Worm (Caenorhabditis elegans): ENCODE measurements around the gene F18E9.3.
A peak's percentile ranks its signal among the peaks of the same experiment; 100 is the strongest.
"Not testable (repeated sequence)": the region's sequence is repeated elsewhere in the genome, so short reads cannot be mapped to it uniquely, and the experiment has no call there.

The F18E9.3 gene

ce11 chrX:8585837-8586236 lies at the start of gene F18E9.3:
Gene F18E9.3 (plus strand): TSS chrX:8586147.
- TF ChIP-seq nhr-71 (tag; optimal IDR thresholded peaks at IDR 0.05) (no peak), elt-3 (tag; optimal IDR thresholded peaks at IDR 0.05) (peak in 1 of 6 experiments; percentile 6), ets-5 (GFP tag; IDR thresholded peaks at IDR 0.05) (no peak)

ce11 chrX:8536791-8537190 lies 49.2 kb upstream of the F18E9.3 start, which contains the start of gene nspc-3:
Gene nspc-3 (plus strand): TSS chrX:8537091.
- TF ChIP-seq ztf-11 (tag; optimal IDR thresholded peaks at IDR 0.05) (no peak), pax-3 (tag; optimal IDR thresholded peaks at IDR 0.05) (no peak)

- TF ChIP-seq fkh-4 (tag; optimal IDR thresholded peaks at IDR 0.05; ENCODE audit: borderline replicate concordance); zip-4 (GFP tag; optimal IDR thresholded peaks at IDR 0.05); lir-3 (tag; optimal IDR thresholded peaks at IDR 0.05; ENCODE audit: poor library complexity): not testable (repeated sequence)
These were observed 47.6 kb upstream of the F18E9.3 start, which contains the start of the genes nspc-4 and nspc-5 for ce11 chrX:8538262-8538776. Gene nspc-4 (minus strand): TSS chrX:8538362. Gene nspc-5 (plus strand): TSS chrX:8538726.

DNA sequence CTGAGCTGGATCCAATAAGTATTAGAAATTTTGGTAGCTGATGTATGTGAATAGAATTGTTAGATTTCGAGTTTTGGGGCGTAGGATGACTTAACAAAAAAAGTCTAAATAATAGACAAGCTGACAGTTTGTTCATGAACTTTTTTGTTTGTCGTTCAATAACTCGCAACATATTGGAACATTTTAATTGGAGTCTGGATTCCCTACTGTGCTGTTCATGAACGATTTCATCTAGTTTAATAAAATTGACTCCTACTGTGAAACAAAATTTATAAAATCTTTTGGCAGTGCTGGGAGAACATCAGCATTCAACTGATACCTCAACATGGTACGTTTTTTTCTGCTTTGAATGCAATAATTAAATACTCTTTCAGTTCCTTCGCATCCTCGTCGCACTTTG lies 44.4 kb upstream of the F18E9.3 start, which contains the start of gene nspc-7:
TSS of gene nspc-7 (plus strand) at position 301 of the 400 bp plus-strand sequence.
- not testable (repeated sequence) for TF ChIP-seq jun-1, fos-1, nhr-28 (tag; optimal IDR thresholded peaks at IDR 0.05)

DNA sequence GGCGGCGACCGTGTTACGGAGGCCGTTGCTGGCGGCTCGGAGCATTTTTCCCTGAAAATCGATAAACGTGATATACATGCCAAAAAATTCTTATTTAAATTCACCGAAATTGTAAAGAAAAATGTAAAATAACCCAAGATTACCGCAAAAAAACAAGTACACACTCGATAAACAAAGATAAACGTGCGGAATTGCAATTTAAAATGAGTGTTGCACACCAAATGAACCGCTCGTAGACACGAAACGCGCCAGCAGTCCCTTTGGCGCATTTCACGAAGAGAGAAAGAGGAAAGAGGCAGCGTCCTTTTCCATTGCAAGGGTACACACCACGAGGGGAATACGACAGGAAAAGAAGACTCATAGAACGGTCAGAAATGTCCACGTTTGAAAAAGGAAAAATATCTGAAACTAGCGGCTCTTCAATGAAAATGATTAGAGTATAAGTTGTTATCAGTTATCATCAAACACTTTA lies 39.9 kb upstream of the F18E9.3 start, which contains the start of gene sdha-1:
TSS of gene sdha-1 (minus strand) at position 51 of the 472 bp plus-strand sequence.
- TF ChIP-seq unc-62 (GFP tag; optimal IDR thresholded peaks at IDR 0.05) (no peak), swsn-7 (tag; optimal IDR thresholded peaks at IDR 0.05) (peak; percentile 93), efl-3 (GFP tag; optimal IDR thresholded peaks at IDR 0.05) (no peak), ztf-11 (tag; optimal IDR thresholded peaks at IDR 0.05) (peak in 1 of 2 experiments; percentile 62), ceh-90 (tag; optimal IDR thresholded peaks at IDR 0.05) (no peak), nhr-12 (tag; optimal IDR thresholded peaks at IDR 0.05) (no peak), ceh-8 (GFP tag; optimal IDR thresholded peaks at IDR 0.05) (no peak), ceh-82 (tag; optimal IDR thresholded peaks at IDR 0.05) (peak; percentile 81 to 87 (median 86)), dsc-1 (tag; optimal IDR thresholded peaks at IDR 0.05) (peak; percentile 76), nhr-85 (tag) (peak; percentile 93), unc-30 (tag; optimal IDR thresholded peaks at IDR 0.05) (no peak), lin-39 (tag; optimal IDR thresholded peaks at IDR 0.05) (peak; percentile 63), sup-37 (GFP tag; optimal IDR thresholded peaks at IDR 0.05) (no peak), elt-3 (tag; optimal IDR thresholded peaks at IDR 0.05) (peak in 3 of 6 experiments; percentile 42 to 87 (median 63)), hpl-2 (GFP tag; optimal IDR thresholded peaks at IDR 0.05) (peak; percentile 4), C04F5.9 (tag; optimal IDR thresholded peaks at IDR 0.05) (peak; percentile 8), elt-2 (tag; optimal IDR thresholded peaks at IDR 0.05) (peak; percentile 86), ztf-4 (tag; optimal IDR thresholded peaks at IDR 0.05) (peak; percentile 83), nhr-19 (GFP tag; conservative IDR thresholded peaks at IDR 0.05) (peak; percentile 98), nhr-237 (tag; optimal IDR thresholded peaks at IDR 0.05) (peak; percentile 41), hlh-17 (GFP tag; optimal IDR thresholded peaks at IDR 0.05; ENCODE audit: borderline replicate concordance) (no peak), fos-1 (tag; optimal IDR thresholded peaks at IDR 0.05) (peak; percentile 65), ets-5 (GFP tag; IDR thresholded peaks at IDR 0.05) (no peak), tlp-1 (tag; optimal IDR thresholded peaks at IDR 0.05) (no peak), zag-1 (tag; optimal IDR thresholded peaks at IDR 0.05) (no peak), nhr-20 (tag; optimal IDR thresholded peaks at IDR 0.05) (peak; percentile 94), nhr-77 (tag; optimal IDR thresholded peaks at IDR 0.05) (peak; percentile 64), jun-1 (tag; optimal IDR thresholded peaks at IDR 0.05) (peak; percentile 84), lin-35 (GFP tag; optimal IDR thresholded peaks at IDR 0.05) (peak; percentile 77 to 91), lin-14 (GFP tag; optimal IDR thresholded peaks at IDR 0.05) (peak; percentile 97), lin-15B (tag; optimal IDR thresholded peaks at IDR 0.05) (peak; percentile 70), irx-1 (tag; optimal IDR thresholded peaks at IDR 0.05) (peak; percentile 71), nhr-90 (tag; optimal IDR thresholded peaks at IDR 0.05; ENCODE audit: poor library complexity) (peak; percentile 90), nhr-28 (tag; optimal IDR thresholded peaks at IDR 0.05) (no peak), ces-1 (GFP tag; optimal IDR thresholded peaks at IDR 0.05) (no peak), unc-86 (tag; optimal IDR thresholded peaks at IDR 0.05) (peak; percentile 82)
